Fruit fly (Drosophila melanogaster): Measurements from ENCODE around the gene CRAT.

The CRAT gene

DNA sequence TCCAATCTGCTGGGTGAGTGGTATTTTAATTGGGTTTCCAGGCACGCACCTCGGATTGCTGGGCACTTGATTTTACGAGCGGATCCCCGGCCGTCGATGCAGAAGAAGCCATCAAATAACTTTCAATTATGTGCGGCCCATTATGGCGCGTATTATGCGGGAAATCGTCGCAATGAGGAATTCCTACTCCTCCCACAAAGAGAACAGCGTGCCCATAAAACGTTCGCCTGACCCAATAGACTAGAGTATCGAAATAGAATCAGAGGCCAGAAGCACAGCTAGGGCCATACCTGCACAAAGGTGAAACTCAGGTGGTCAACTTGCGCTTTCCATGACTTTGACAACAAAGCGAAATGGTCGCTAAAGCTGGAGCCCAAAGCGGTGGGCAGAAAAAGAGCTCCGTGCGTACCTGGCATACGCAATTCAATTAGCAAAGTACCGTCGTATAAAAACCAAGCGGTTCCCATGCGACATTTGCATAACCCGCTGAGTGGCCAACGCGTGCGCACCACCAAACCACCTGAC, 46.0 kb downstream of the CRAT start, which contains the start of gene Osi18:
Osi18 (plus strand) TSS at position 475 of the 525 bp plus-strand sequence.
- TF ChIP-seq svp (GFP tag) = no peak
- TF ChIP-seq Ets21C (GFP tag; optimal IDR thresholded peaks at IDR 0.05) = no peak
- TF ChIP-seq eg (GFP tag; IDR thresholded peaks at IDR 0.05) = no peak
- TF ChIP-seq salr (GFP tag; optimal IDR thresholded peaks at IDR 0.05) = no peak
- TF ChIP-seq CG11294 (GFP tag; IDR thresholded peaks at IDR 0.05) = no peak
- TF ChIP-seq esn (GFP tag; optimal IDR thresholded peaks at IDR 0.05) = no peak
- no peak for TF ChIP-seq CG16779 (tag; optimal IDR thresholded peaks at IDR 0.05)
- no peak for TF ChIP-seq Hr39 (GFP tag; optimal IDR thresholded peaks at IDR 0.05)
- no peak for TF ChIP-seq cyc (GFP tag; optimal IDR thresholded peaks at IDR 0.05)
- no peak for TF ChIP-seq fkh (GFP tag; optimal IDR thresholded peaks at IDR 0.05)
- no peak for TF ChIP-seq Eip78C (GFP tag)
- no peak for TF ChIP-seq OdsH (GFP tag; optimal IDR thresholded peaks at IDR 0.05)
- TF ChIP-seq CG6808 (GFP tag; optimal IDR thresholded peaks at IDR 0.05) = no peak
- no peak for TF ChIP-seq CG8319 (GFP tag; optimal IDR thresholded peaks at IDR 0.05)
- TF ChIP-seq lz (GFP tag; optimal IDR thresholded peaks at IDR 0.05) = no peak
- no peak for TF ChIP-seq Met (GFP tag; optimal IDR thresholded peaks at IDR 0.05)

All from whole organism, prepupa.